Fruit fly (Drosophila melanogaster) whole organism, prepupa: Measurements from ENCODE around the gene ECSIT.

Experiments
- Blimp-1 ChIP-seq: fragments of 200-800 bp; sonication (Bioruptor generic); optimal IDR thresholded peaks from 3 replicates; lab custom pipeline; 2017; ENCODE audit warnings: missing biosample characterization, missing genetic modification characterization, mild to moderate bottlenecking, moderate library complexity, missing genetic modification reagents
- CG10631 ChIP-seq: fragments of 200-800 bp; sonication (Bioruptor generic); optimal IDR thresholded peaks from 2 replicates; lab custom pipeline; 2016; ENCODE audit warnings: missing biosample characterization, missing genetic modification characterization
- CG10669 ChIP-seq: fragments of 200-800 bp; sonication (Bioruptor generic); optimal IDR thresholded peaks from 3 replicates; lab custom pipeline; 2018; ENCODE audit warnings: missing biosample characterization, mild to moderate bottlenecking, missing genetic modification characterization, moderate library complexity
- CG11294 ChIP-seq: fragments of 200-800 bp; sonication (Bioruptor generic); IDR thresholded peaks from 2 replicates; pipeline ENCODE4 v1.3.6; 2022; ENCODE audit warnings: missing biosample characterization, missing genetic modification characterization
- CG11762 ChIP-seq: fragments of 200-800 bp; sonication (Bioruptor generic); optimal IDR thresholded peaks from 3 replicates; lab custom pipeline; 2016; ENCODE audit warnings: missing biosample characterization, missing genetic modification characterization; ENCODE audit not compliant: insufficient read depth
- CG11902 ChIP-seq: fragments of 200-800 bp; sonication (Bioruptor generic); optimal IDR thresholded peaks from 3 replicates; lab custom pipeline; 2016; ENCODE audit warnings: missing biosample characterization, missing genetic modification characterization
- CG15336 ChIP-seq: fragments of 200-800 bp; sonication (Bioruptor generic); IDR thresholded peaks from 2 replicates; pipeline ENCODE4 v1.3.6; 2022; ENCODE audit warnings: missing biosample characterization, missing genetic modification characterization
- CG1621 ChIP-seq: fragments of 200-800 bp; sonication (Bioruptor generic); optimal IDR thresholded peaks from 3 replicates; lab custom pipeline; 2018; ENCODE audit warnings: missing biosample characterization, mild to moderate bottlenecking, missing genetic modification characterization
- CG16779 ChIP-seq: fragments of 200-800 bp; sonication (Bioruptor generic); optimal IDR thresholded peaks from 3 replicates; lab custom pipeline; 2017; ENCODE audit warnings: missing biosample characterization, mild to moderate bottlenecking, missing genetic modification characterization
- CG3032 ChIP-seq: fragments of 200-800 bp; optimal IDR thresholded peaks from 2 replicates; lab custom pipeline; 2019; ENCODE audit warnings: missing biosample characterization, mild to moderate bottlenecking, missing genetic modification characterization, moderate library complexity
- CG31627 ChIP-seq: fragments of 200-800 bp; sonication (Bioruptor generic); optimal IDR thresholded peaks from 3 replicates; lab custom pipeline; 2016; ENCODE audit warnings: missing biosample characterization, missing genetic modification characterization
- CG32006 ChIP-seq: fragments of 200-800 bp; sonication (Bioruptor generic); optimal IDR thresholded peaks from 3 replicates; lab custom pipeline; 2017; ENCODE audit warnings: missing biosample characterization, mild to moderate bottlenecking, missing genetic modification characterization
- CG34406 ChIP-seq: fragments of 200-800 bp; sonication (Bioruptor generic); optimal IDR thresholded peaks from 3 replicates; lab custom pipeline; 2016; ENCODE audit warnings: missing biosample characterization, missing genetic modification characterization
- CG6163 ChIP-seq: fragments of 200-800 bp; sonication (Bioruptor generic); IDR thresholded peaks from 3 replicates; pipeline ENCODE4 v1.3.6; 2022; ENCODE audit warnings: missing biosample characterization, missing genetic modification characterization
- CG6276 ChIP-seq: fragments of 200-800 bp; sonication (Bioruptor generic); optimal IDR thresholded peaks from 2 replicates; lab custom pipeline; 2017; ENCODE audit warnings: missing biosample characterization, mild to moderate bottlenecking, missing genetic modification characterization
- CG6808 ChIP-seq: fragments of 200-800 bp; sonication (Bioruptor generic); optimal IDR thresholded peaks from 3 replicates; lab custom pipeline; 2017; ENCODE audit warnings: missing biosample characterization, missing genetic modification characterization, mild to moderate bottlenecking, moderate library complexity, missing genetic modification reagents
- CG6854 ChIP-seq: fragments of 200-800 bp; sonication (Bioruptor generic); optimal IDR thresholded peaks from 2 replicates; lab custom pipeline; 2017; ENCODE audit warnings: missing biosample characterization, mild to moderate bottlenecking, missing genetic modification characterization
- CG7368 ChIP-seq: fragments of 200-800 bp; sonication (Bioruptor generic); optimal IDR thresholded peaks from 3 replicates; lab custom pipeline; 2016; ENCODE audit warnings: missing biosample characterization, missing genetic modification characterization
- CG8119 ChIP-seq: fragments of 200-800 bp; sonication (Bioruptor generic); IDR thresholded peaks from 3 replicates; pipeline ENCODE4 v1.3.6; 2022; ENCODE audit warnings: missing biosample characterization, missing genetic modification characterization
- CG8632 ChIP-seq: fragments of 200-800 bp; sonication (Bioruptor generic); optimal IDR thresholded peaks from 3 replicates; lab custom pipeline; 2016; ENCODE audit warnings: missing biosample characterization, missing genetic modification characterization
- CG9139 ChIP-seq: fragments of 200-800 bp; sonication (Bioruptor generic); optimal IDR thresholded peaks from 3 replicates; lab custom pipeline; 2017; ENCODE audit warnings: missing biosample characterization, mild to moderate bottlenecking, missing genetic modification characterization
- Eip75B ChIP-seq: fragments of 200-800 bp; sonication (Bioruptor generic); optimal IDR thresholded peaks from 3 replicates; lab custom pipeline; 2016; ENCODE audit warnings: missing biosample characterization, missing genetic modification characterization
- Eip93F ChIP-seq: fragments of 200-800 bp; sonication (Bioruptor generic); optimal IDR thresholded peaks from 2 replicates; lab custom pipeline; 2016; ENCODE audit warnings: missing biosample characterization, mild to moderate bottlenecking, missing genetic modification characterization
- Ets21C ChIP-seq: fragments of 200-800 bp; sonication (Bioruptor generic); optimal IDR thresholded peaks from 3 replicates; lab custom pipeline; 2016; ENCODE audit warnings: missing biosample characterization, missing genetic modification characterization
- Ets96B ChIP-seq: fragments of 200-800 bp; optimal IDR thresholded peaks from 2 replicates; lab custom pipeline; 2019; ENCODE audit warnings: missing biosample characterization, mild to moderate bottlenecking, missing genetic modification characterization, moderate library complexity
- Gug ChIP-seq: fragments of 200-800 bp; sonication (Bioruptor generic); IDR thresholded peaks from 2 replicates; pipeline ENCODE4 v1.3.6; 2022; ENCODE audit warnings: missing biosample characterization, missing genetic modification characterization
- Hr38 ChIP-seq: sonication (Bioruptor generic); optimal IDR thresholded peaks from 2 replicates; lab custom pipeline; 2016; ENCODE audit warnings: missing biosample characterization, missing genetic modification characterization
- Hr39 ChIP-seq: fragments of 200-800 bp; sonication (Bioruptor generic); optimal IDR thresholded peaks from 2 replicates; lab custom pipeline; 2016; ENCODE audit warnings: missing biosample characterization, missing genetic modification characterization
- Hr4 ChIP-seq: fragments of 200-800 bp; sonication (Bioruptor generic); optimal IDR thresholded peaks from 3 replicates; lab custom pipeline; 2016; ENCODE audit warnings: missing biosample characterization, missing genetic modification characterization
- Lpt ChIP-seq: fragments of 200-800 bp; sonication (Bioruptor generic); optimal IDR thresholded peaks from 3 replicates; lab custom pipeline; 2016; ENCODE audit warnings: missing biosample characterization, missing genetic modification characterization
- Sox102F ChIP-seq: fragments of 200-800 bp; sonication (Bioruptor generic); optimal IDR thresholded peaks from 2 replicates; lab custom pipeline; 2016; ENCODE audit warnings: missing biosample characterization, mild to moderate bottlenecking, missing genetic modification characterization
- Sox14 ChIP-seq: fragments of 200-800 bp; sonication (Bioruptor generic); optimal IDR thresholded peaks from 3 replicates; lab custom pipeline; 2016; ENCODE audit warnings: missing biosample characterization, missing genetic modification characterization
- Sox15 ChIP-seq: fragments of 200-800 bp; sonication (Bioruptor generic); optimal IDR thresholded peaks from 3 replicates; lab custom pipeline; 2016; ENCODE audit warnings: missing biosample characterization, missing genetic modification characterization
- achi ChIP-seq: fragments of 200-800 bp; sonication (Bioruptor generic); optimal IDR thresholded peaks from 3 replicates; lab custom pipeline; 2016; ENCODE audit warnings: missing biosample characterization, missing genetic modification characterization
- acj6 ChIP-seq: fragments of 200-800 bp; sonication (Bioruptor generic); optimal IDR thresholded peaks from 3 replicates; lab custom pipeline; 2016; ENCODE audit warnings: missing biosample characterization, missing genetic modification characterization
- cyc ChIP-seq: fragments of 200-800 bp; sonication (Bioruptor generic); optimal IDR thresholded peaks from 3 replicates; lab custom pipeline; 2016; ENCODE audit warnings: missing biosample characterization, missing genetic modification characterization
- dac ChIP-seq: fragments of 200-800 bp; sonication (Bioruptor generic); optimal IDR thresholded peaks from 2 replicates; lab custom pipeline; 2017; ENCODE audit warnings: missing biosample characterization, mild to moderate bottlenecking, missing genetic modification characterization
- dsx ChIP-seq: fragments of 200-800 bp; optimal IDR thresholded peaks from 3 replicates; lab custom pipeline; 2019; ENCODE audit warnings: missing biosample characterization, mild to moderate bottlenecking, missing genetic modification characterization, moderate library complexity; ENCODE audit not compliant: poor library complexity, severe bottlenecking
- eg ChIP-seq: fragments of 200-800 bp; sonication (Bioruptor generic); IDR thresholded peaks from 3 replicates; pipeline ENCODE4 v1.3.6; 2022; ENCODE audit warnings: missing biosample characterization, missing genetic modification characterization
- esn ChIP-seq: fragments of 200-800 bp; sonication (Bioruptor generic); optimal IDR thresholded peaks from 2 replicates; lab custom pipeline; 2016; ENCODE audit warnings: missing biosample characterization, mild to moderate bottlenecking, missing genetic modification characterization, moderate library complexity
- fd59A ChIP-seq: fragments of 200-800 bp; sonication (Bioruptor generic); optimal IDR thresholded peaks from 2 replicates; lab custom pipeline; 2017; ENCODE audit warnings: missing biosample characterization, mild to moderate bottlenecking, missing genetic modification characterization, missing genetic modification reagents
- fkh ChIP-seq: fragments of 200-800 bp; sonication (Bioruptor generic); optimal IDR thresholded peaks from 3 replicates; lab custom pipeline; 2017; ENCODE audit warnings: missing biosample characterization, mild to moderate bottlenecking, missing genetic modification characterization, moderate library complexity
- lz ChIP-seq: fragments of 200-800 bp; sonication (Bioruptor generic); optimal IDR thresholded peaks from 3 replicates; lab custom pipeline; 2016; ENCODE audit warnings: missing biosample characterization, missing genetic modification characterization
- net ChIP-seq: fragments of 200-800 bp; sonication (Bioruptor generic); optimal IDR thresholded peaks from 3 replicates; lab custom pipeline; 2016; ENCODE audit warnings: missing biosample characterization, missing genetic modification characterization
- pdm3 ChIP-seq: fragments of 200-800 bp; sonication (Bioruptor generic); optimal IDR thresholded peaks from 3 replicates; lab custom pipeline; 2016; ENCODE audit warnings: missing biosample characterization, missing genetic modification characterization
- ss ChIP-seq, 2 experiments: fragments of 200-800 bp; sonication (Bioruptor generic); optimal IDR thresholded peaks; 2 replicates in 1 of 2; 3 replicates in 1 of 2; lab custom pipeline; 2017 to 2018; ENCODE audit warnings: mild to moderate bottlenecking in 2 of 2, missing biosample characterization in 2 of 2, missing genetic modification characterization in 2 of 2, moderate library complexity in 1 of 2
- svp ChIP-seq: fragments of 200-800 bp; sonication (Bioruptor generic); peaks from one replicate; lab custom pipeline; 2016; ENCODE audit warnings: missing biosample characterization, missing genetic modification characterization
- topi ChIP-seq: fragments of 200-800 bp; sonication (Bioruptor generic); optimal IDR thresholded peaks from 3 replicates; lab custom pipeline; 2016; ENCODE audit warnings: missing biosample characterization, missing genetic modification characterization

Gene ECSIT

dm6 chr3R:5832345-5832981 lies 23.9 kb upstream of the ECSIT start:
- peak; percentile 17 for TF ChIP-seq svp
- no peak for TF ChIP-seq Sox102F (GFP tag; lab: Kevin White, UChicago)

DNA sequence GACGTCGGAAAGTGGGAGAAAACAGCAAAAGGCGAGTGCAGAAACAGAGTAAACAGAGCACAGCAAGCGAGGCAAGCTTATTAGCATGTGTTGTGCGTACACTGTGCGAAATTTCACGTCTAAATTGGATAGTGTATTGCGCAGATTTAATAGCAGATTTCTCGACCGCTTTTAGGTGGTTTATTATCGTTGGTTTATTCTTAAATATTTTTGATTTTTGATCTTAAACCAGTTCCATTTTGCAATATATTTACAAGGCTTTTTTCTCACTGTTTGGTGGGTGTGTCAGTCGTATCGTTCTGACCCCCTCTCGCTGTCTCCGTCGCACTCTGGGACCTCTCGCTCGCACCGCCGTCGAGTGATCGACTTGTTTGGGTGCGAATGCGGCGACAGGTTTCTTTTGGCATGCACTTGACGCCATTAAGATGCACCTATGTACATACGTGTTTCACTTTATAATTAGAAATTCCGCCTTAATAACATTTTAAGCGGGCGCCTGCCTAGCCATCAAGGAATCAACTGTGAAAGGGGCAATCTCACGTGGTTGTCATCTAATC lies 22.4 kb upstream of the ECSIT start:
- TF ChIP-seq CG11902 (GFP tag; lab: Kevin White, UChicago): peak; percentile 91
- TF ChIP-seq CG8119 (GFP tag; lab: Robert Waterston, UW): peak; percentile 93
- TF ChIP-seq acj6 (GFP tag; lab: Kevin White, UChicago): peak; percentile 93
- peak; percentile 92 for TF ChIP-seq Eip75B (GFP tag; lab: Kevin White, UChicago)
- peak; percentile 92 for TF ChIP-seq CG10631 (GFP tag; lab: Kevin White, UChicago)
- TF ChIP-seq Lpt (GFP tag; lab: Kevin White, UChicago): peak; percentile 91
- peak; percentile 95 for TF ChIP-seq topi
- peak; percentile 70 for TF ChIP-seq CG6808 (GFP tag; lab: Kevin White, UChicago)
- peak; percentile 86 for TF ChIP-seq dac (GFP tag; lab: Kevin White, UChicago)
- TF ChIP-seq CG16779 (tag; lab: Kevin White, UChicago): peak; percentile 78
- TF ChIP-seq CG3032: peak; percentile 74
- peak; percentile 85 for TF ChIP-seq Sox15 (GFP tag; lab: Kevin White, UChicago)
- peak; percentile 93 for TF ChIP-seq Hr4 (GFP tag; lab: Kevin White, UChicago)
- peak; percentile 91 for TF ChIP-seq CG34406
- peak; percentile 97 for TF ChIP-seq Hr39
- TF ChIP-seq Ets21C (GFP tag; lab: Kevin White, UChicago): peak; percentile 92
- peak; percentile 91 for TF ChIP-seq achi
- peak; percentile 87 for TF ChIP-seq CG8632 (GFP tag; lab: Kevin White, UChicago)
- TF ChIP-seq CG6276: peak; percentile 86
- peak; percentile 93 for TF ChIP-seq esn (GFP tag; lab: Kevin White, UChicago)
- peak; percentile 97 for TF ChIP-seq svp
- TF ChIP-seq cyc (GFP tag; lab: Kevin White, UChicago): peak; percentile 97
- TF ChIP-seq lz: peak; percentile 94
- peak; percentile 41 for TF ChIP-seq CG9139 (GFP tag; lab: Kevin White, UChicago)
- TF ChIP-seq Hr38: peak; percentile 45
- TF ChIP-seq CG1621: peak; percentile 81
- no peak for TF ChIP-seq CG6854 (GFP tag; lab: Kevin White, UChicago)
- peak; percentile 96 for TF ChIP-seq CG31627 (GFP tag; lab: Kevin White, UChicago)
- peak; percentile 69 for TF ChIP-seq Blimp-1 (GFP tag; lab: Kevin White, UChicago)
- no peak for TF ChIP-seq fkh (GFP tag; lab: Kevin White, UChicago)
- peak; percentile 95 for TF ChIP-seq CG32006 (GFP tag; lab: Kevin White, UChicago)
- peak; percentile 91 for TF ChIP-seq net (GFP tag; lab: Kevin White, UChicago)
- peak; percentile 83 for TF ChIP-seq Ets96B (tag; lab: Kevin White, UChicago)
- peak; percentile 97 for TF ChIP-seq CG6163
- TF ChIP-seq CG15336 (GFP tag; lab: Robert Waterston, UW): peak; percentile 96
- peak; percentile 60 to 78 for TF ChIP-seq ss (GFP tag; optimal IDR thresholded peaks at IDR 0.05; lab: Kevin White, UChicago)
- TF ChIP-seq Sox14: peak; percentile 93
- TF ChIP-seq pdm3: peak; percentile 92
- TF ChIP-seq dsx: peak; percentile 67
- peak; percentile 89 for TF ChIP-seq Sox102F (GFP tag; lab: Kevin White, UChicago)
- TF ChIP-seq CG7368 (GFP tag; lab: Kevin White, UChicago): peak; percentile 84
- peak; percentile 94 for TF ChIP-seq eg (GFP tag; lab: Robert Waterston, UW)
- peak; percentile 79 for TF ChIP-seq CG10669
- peak; percentile 89 for TF ChIP-seq CG11294 (GFP tag; lab: Robert Waterston, UW)
- TF ChIP-seq fd59A (GFP tag; lab: Kevin White, UChicago): peak; percentile 84
- TF ChIP-seq Eip93F (GFP tag; lab: Kevin White, UChicago): peak; percentile 34
- peak; percentile 84 for TF ChIP-seq CG11762
- peak; percentile 92 for TF ChIP-seq Gug (GFP tag; lab: Robert Waterston, UW)
